Worm (Caenorhabditis elegans) whole organism, mixed stage, embryonic: ENCODE data around the gene spin-4.

ENCODE experiments used
- blmp-1 ChIP-seq: fragments of 150-350 bp; optimal IDR thresholded peaks from 2 replicates; lab custom pipeline; 2014; ENCODE audit warnings: missing biosample characterization, missing genetic modification characterization
- ceh-39 ChIP-seq: fragments of 150-350 bp; optimal IDR thresholded peaks from 2 replicates; lab custom pipeline; 2014; ENCODE audit warnings: missing biosample characterization, missing genetic modification characterization
- drap-1 ChIP-seq: fragments of 200-800 bp; sonication (Bioruptor generic); optimal IDR thresholded peaks from 3 replicates; lab custom pipeline; 2018; ENCODE audit warnings: mild to moderate bottlenecking, missing genetic modification characterization, missing compliant biosample characterization
- elt-1 ChIP-seq: sonication (generic microtip); optimal IDR thresholded peaks from 2 replicates; lab custom pipeline; 2017; ENCODE audit warnings: missing genetic modification characterization, mild to moderate bottlenecking, missing compliant biosample characterization, antibody characterized with exemption, moderate library complexity, borderline replicate concordance; ENCODE audit not compliant: insufficient read depth
- mls-2 ChIP-seq: sonication (generic microtip); optimal IDR thresholded peaks from 2 replicates; lab custom pipeline; 2016; ENCODE audit warnings: mild to moderate bottlenecking, missing genetic modification characterization, moderate library complexity, missing compliant biosample characterization
- nhr-12 ChIP-seq: fragments of 150-350 bp; optimal IDR thresholded peaks from 2 replicates; lab custom pipeline; 2014; ENCODE audit warnings: missing biosample characterization, missing genetic modification characterization
- nhr-28 ChIP-seq: fragments of 150-350 bp; optimal IDR thresholded peaks from 2 replicates; lab custom pipeline; 2014; ENCODE audit warnings: missing biosample characterization, missing genetic modification characterization
- snpc-4 ChIP-seq: fragments of 150-350 bp; optimal IDR thresholded peaks from 2 replicates; lab custom pipeline; 2014; ENCODE audit warnings: missing biosample characterization, missing genetic modification characterization
- sptf-1 ChIP-seq: sonication (generic microtip); optimal IDR thresholded peaks from 2 replicates; lab custom pipeline; 2017; ENCODE audit warnings: mild to moderate bottlenecking, missing genetic modification characterization, moderate library complexity, missing compliant biosample characterization

ce11 chrIII:12658649-12659048 lies 29.5 kb upstream of the spin-4 start:
- TF ChIP-seq drap-1 (GFP tag; lab: Kevin White, UChicago) (no peak), ceh-39 (tag; lab: Kevin White, UChicago) (no peak), blmp-1 (no peak), mls-2 (tag; lab: Kevin White, UChicago) (no peak), elt-1 (no peak), nhr-12 (tag; lab: Kevin White, UChicago) (no peak), nhr-28 (no peak), snpc-4 (tag; lab: Kevin White, UChicago) (no peak), sptf-1 (tag; lab: Kevin White, UChicago) (no peak)
